Worm (Caenorhabditis elegans) whole organism, L4 larva: ENCODE data around the gene K09H11.9.

Experiments
- dmd-6 ChIP-seq: fragments of 200-800 bp; sonication (Bioruptor generic); IDR thresholded peaks from 2 replicates; pipeline ENCODE4 v1.3.6; 2022; ENCODE audit warnings: missing genetic modification reagents, missing genetic modification characterization, missing compliant biosample characterization
- dpl-1 ChIP-seq: fragments of 150-350 bp; optimal IDR thresholded peaks from 2 replicates; lab custom pipeline; 2014; ENCODE audit warnings: missing biosample characterization, missing genetic modification reagents, missing genetic modification characterization
- mep-1 ChIP-seq: fragments of 150-350 bp; sonication (generic microtip); optimal IDR thresholded peaks from 3 replicates; lab custom pipeline; 2014; ENCODE audit warnings: missing biosample characterization, missing genetic modification characterization
- unc-39 ChIP-seq: sonication (generic microtip); optimal IDR thresholded peaks from 2 replicates; lab custom pipeline; 2017; ENCODE audit warnings: missing biosample characterization, missing genetic modification characterization
- ztf-11 ChIP-seq: fragments of 150-350 bp; optimal IDR thresholded peaks from 2 replicates; lab custom pipeline; 2014; ENCODE audit warnings: missing biosample characterization, missing genetic modification characterization

DNA sequence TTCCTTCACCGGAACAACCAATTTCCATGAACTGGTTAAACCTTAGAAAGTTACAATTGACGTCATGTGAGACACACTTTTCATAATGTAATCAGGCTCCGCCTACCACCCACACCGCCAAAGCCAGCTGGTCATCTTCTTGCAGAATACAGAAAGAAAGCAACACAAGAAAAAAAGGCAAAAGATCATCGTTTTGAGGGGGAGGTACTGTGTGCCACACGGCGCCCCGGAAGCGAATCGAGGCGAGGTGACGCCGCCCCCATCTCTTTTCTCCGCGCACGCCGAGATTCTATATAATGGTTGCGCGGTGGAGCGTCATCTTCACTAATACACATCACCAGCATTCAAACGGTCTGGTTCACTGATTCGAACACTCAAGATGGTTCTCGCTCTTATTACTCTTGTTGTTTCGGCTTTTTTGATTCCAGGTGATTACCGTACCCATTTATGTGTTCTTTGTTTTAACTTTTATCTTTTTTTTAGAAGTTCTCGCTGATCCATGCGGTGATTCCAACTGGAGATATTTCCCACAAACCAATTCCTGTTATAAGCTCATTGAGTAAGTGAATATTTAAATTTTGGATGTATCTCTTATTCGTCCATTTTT lies 16.5 kb downstream of the K09H11.9 start, which contains the start of gene clec-1:
- TF ChIP-seq mep-1 (tag; lab: Kevin White, UChicago) (no peak), unc-39 (tag; lab: Kevin White, UChicago) (no peak), dpl-1 (no peak), dmd-6 (GFP tag; lab: Robert Waterston, UW) (no peak), ztf-11 (tag; lab: Kevin White, UChicago) (no peak)
